Worm (Caenorhabditis elegans) whole organism, young adult: Measurements from ENCODE around the gene F40G9.12.

Source experiments
- B0019.2 ChIP-seq: fragments of 200-800 bp; sonication (Bioruptor generic); conservative IDR thresholded peaks from 2 replicates; pipeline ENCODE4 v1.3.6; 2022; ENCODE audit warnings: missing genetic modification reagents, missing genetic modification characterization, missing compliant biosample characterization
- F33H1.4 ChIP-seq: fragments of 200-800 bp; sonication (Bioruptor generic); IDR thresholded peaks from 2 replicates; pipeline ENCODE4 v1.3.6; 2022; ENCODE audit warnings: missing genetic modification reagents, missing genetic modification characterization, missing compliant biosample characterization
- F52B5.7 ChIP-seq: sonication (generic microtip); optimal IDR thresholded peaks from 2 replicates; lab custom pipeline; 2016; ENCODE audit warnings: mild to moderate bottlenecking, missing genetic modification characterization, missing compliant biosample characterization
- K11D2.4 ChIP-seq: fragments of 200-800 bp; sonication (Bioruptor generic); IDR thresholded peaks from 2 replicates; pipeline ENCODE4 v1.3.6; 2022; ENCODE audit warnings: missing genetic modification reagents, missing genetic modification characterization, missing compliant biosample characterization
- K12H6.12 ChIP-seq: fragments of 200-800 bp; sonication (Bioruptor generic); optimal IDR thresholded peaks from 2 replicates; lab custom pipeline; 2018; ENCODE audit warnings: mild to moderate bottlenecking, missing genetic modification characterization, missing compliant biosample characterization
- T07F8.4 ChIP-seq: sonication (generic microtip); optimal IDR thresholded peaks from 2 replicates; lab custom pipeline; 2016; ENCODE audit warnings: mild to moderate bottlenecking, missing genetic modification characterization, moderate library complexity, missing compliant biosample characterization
- Y67H2A.10 ChIP-seq: fragments of 200-800 bp; sonication (Bioruptor generic); conservative IDR thresholded peaks from 2 replicates; pipeline ENCODE4 v1.3.6; 2022; ENCODE audit warnings: missing genetic modification reagents, missing genetic modification characterization, missing compliant biosample characterization
- akir-1 ChIP-seq: fragments of 200-800 bp; sonication (Bioruptor generic); optimal IDR thresholded peaks from 2 replicates; lab custom pipeline; 2018; ENCODE audit warnings: mild to moderate bottlenecking, missing genetic modification characterization, moderate library complexity, missing compliant biosample characterization
- ama-1 ChIP-seq, 3 experiments: fragments of 150-350 bp in 1 of 3; sonication (generic microtip) in 2 of 3; optimal IDR thresholded peaks; 2 replicates each; lab custom pipeline; 2014 to 2018; ENCODE audit warnings: missing biosample characterization in 2 of 3, missing genetic modification characterization in 2 of 3, missing genetic modification reagents in 2 of 3
- athp-1 ChIP-seq: sonication (generic microtip); optimal IDR thresholded peaks from 2 replicates; lab custom pipeline; 2017; ENCODE audit warnings: mild to moderate bottlenecking, missing genetic modification characterization, missing compliant biosample characterization
- bed-1 ChIP-seq: fragments of 200-800 bp; sonication (Bioruptor generic); IDR thresholded peaks from 2 replicates; pipeline ENCODE4 v1.3.6; 2022; ENCODE audit warnings: missing genetic modification reagents, missing genetic modification characterization, missing compliant biosample characterization
- bed-2 ChIP-seq: fragments of 200-800 bp; sonication (Bioruptor generic); IDR thresholded peaks from 2 replicates; pipeline ENCODE4 v1.3.6; 2022; ENCODE audit warnings: missing genetic modification reagents, missing genetic modification characterization, missing compliant biosample characterization
- cebp-1 ChIP-seq, 2 experiments: fragments of 200-800 bp in 1 of 2; sonication (Bioruptor generic) in 1 of 2; sonication (generic microtip) in 1 of 2; IDR thresholded peaks in 1 of 2; optimal IDR thresholded peaks in 1 of 2; 2 replicates each; pipeline versions ENCODE4 v1.3.6 to Lab custom; 2017 to 2022; ENCODE audit warnings: missing compliant biosample characterization in 2 of 2, missing genetic modification characterization in 2 of 2, mild to moderate bottlenecking in 1 of 2, missing genetic modification reagents in 1 of 2, moderate library complexity in 1 of 2
- ceh-58 ChIP-seq: fragments of 200-800 bp; sonication (Bioruptor generic); IDR thresholded peaks from 2 replicates; pipeline ENCODE4 v1.3.6; 2022; ENCODE audit warnings: missing genetic modification characterization, missing compliant biosample characterization
- efl-1 ChIP-seq: fragments of 150-350 bp; optimal IDR thresholded peaks from 2 replicates; lab custom pipeline; 2014; ENCODE audit warnings: missing biosample characterization, missing genetic modification reagents, missing genetic modification characterization
- hlh-26 ChIP-seq: fragments of 200-800 bp; sonication (Bioruptor generic); conservative IDR thresholded peaks from 2 replicates; pipeline ENCODE4 v1.3.6; 2022; ENCODE audit warnings: missing genetic modification reagents, missing genetic modification characterization, missing compliant biosample characterization
- lin-35 ChIP-seq, 3 experiments: fragments of 150-350 bp in 2 of 3; sonication (generic microtip) in 1 of 3; optimal IDR thresholded peaks; 2 replicates each; lab custom pipeline; 2014 to 2018; ENCODE audit warnings: missing biosample characterization in 3 of 3, missing genetic modification characterization in 3 of 3, missing genetic modification reagents in 3 of 3
- lir-1 ChIP-seq: fragments of 200-800 bp; sonication (Bioruptor generic); conservative IDR thresholded peaks from 2 replicates; pipeline ENCODE4 v1.3.6; 2022; ENCODE audit warnings: missing genetic modification reagents, missing genetic modification characterization, missing compliant biosample characterization
- lsl-1 ChIP-seq: fragments of 200-800 bp; sonication (Bioruptor generic); optimal IDR thresholded peaks from 2 replicates; lab custom pipeline; 2018; ENCODE audit warnings: mild to moderate bottlenecking, missing genetic modification characterization, moderate library complexity, missing compliant biosample characterization
- madf-10 ChIP-seq: sonication (generic microtip); optimal IDR thresholded peaks from 2 replicates; lab custom pipeline; 2016; ENCODE audit warnings: mild to moderate bottlenecking, missing genetic modification characterization, missing compliant biosample characterization
- madf-6 ChIP-seq: fragments of 200-800 bp; sonication (Bioruptor generic); IDR thresholded peaks from 2 replicates; pipeline ENCODE4 v1.3.6; 2022; ENCODE audit warnings: missing genetic modification reagents, missing genetic modification characterization, missing compliant biosample characterization
- madf-8 ChIP-seq: fragments of 200-800 bp; sonication (Bioruptor generic); conservative IDR thresholded peaks from 2 replicates; pipeline ENCODE4 v1.3.6; 2022; ENCODE audit warnings: missing genetic modification reagents, missing genetic modification characterization, missing compliant biosample characterization
- mcd-1 ChIP-seq: fragments of 200-800 bp; sonication (Bioruptor generic); IDR thresholded peaks from 2 replicates; pipeline ENCODE4 v1.3.6; 2022; ENCODE audit warnings: missing genetic modification reagents, missing genetic modification characterization, missing compliant biosample characterization
- mel-28 ChIP-seq: sonication (generic microtip); optimal IDR thresholded peaks from 2 replicates; lab custom pipeline; 2016; ENCODE audit warnings: borderline replicate concordance, mild to moderate bottlenecking, missing genetic modification characterization, missing compliant biosample characterization
- mxl-1 ChIP-seq: sonication (generic microtip); optimal IDR thresholded peaks from 2 replicates; lab custom pipeline; 2016; ENCODE audit warnings: missing genetic modification characterization, missing compliant biosample characterization
- nhr-80 ChIP-seq: sonication (generic microtip); optimal IDR thresholded peaks from 2 replicates; lab custom pipeline; 2016; ENCODE audit warnings: missing genetic modification characterization, missing compliant biosample characterization
- pbrm-1 ChIP-seq: fragments of 200-800 bp; sonication (Bioruptor generic); IDR thresholded peaks from 2 replicates; pipeline ENCODE4 v1.3.6; 2022; ENCODE audit warnings: missing genetic modification reagents, missing genetic modification characterization, missing compliant biosample characterization
- repo-1 ChIP-seq: sonication (generic microtip); optimal IDR thresholded peaks from 2 replicates; lab custom pipeline; 2017; ENCODE audit warnings: mild to moderate bottlenecking, missing genetic modification characterization, missing compliant biosample characterization
- sdz-38 ChIP-seq: sonication (generic microtip); optimal IDR thresholded peaks from 2 replicates; lab custom pipeline; 2016; ENCODE audit warnings: missing genotype, missing genetic modification characterization, missing compliant biosample characterization
- snpc-1.1 ChIP-seq: sonication (generic microtip); optimal IDR thresholded peaks from 2 replicates; lab custom pipeline; 2017; ENCODE audit warnings: missing genetic modification characterization, mild to moderate bottlenecking, missing compliant biosample characterization, antibody characterized with exemption, moderate library complexity, missing genotype, missing genetic modification reagents; ENCODE audit not compliant: insufficient read depth
- tlf-1 ChIP-seq: fragments of 200-800 bp; sonication (Bioruptor generic); optimal IDR thresholded peaks from 2 replicates; lab custom pipeline; 2018; ENCODE audit warnings: mild to moderate bottlenecking, missing genetic modification characterization, missing compliant biosample characterization
- xnd-1 ChIP-seq: sonication (generic microtip); optimal IDR thresholded peaks from 2 replicates; lab custom pipeline; 2016; ENCODE audit warnings: missing genotype, missing genetic modification reagents, missing genetic modification characterization, missing compliant biosample characterization
- zfh-2 ChIP-seq: fragments of 200-800 bp; sonication (Bioruptor generic); conservative IDR thresholded peaks from 2 replicates; pipeline ENCODE4 v1.3.6; 2022; ENCODE audit warnings: missing genetic modification reagents, missing genetic modification characterization, missing compliant biosample characterization
- zim-3 ChIP-seq: sonication (generic microtip); optimal IDR thresholded peaks from 2 replicates; lab custom pipeline; 2017; ENCODE audit warnings: mild to moderate bottlenecking, missing genetic modification characterization, moderate library complexity, missing compliant biosample characterization
- ztf-6 ChIP-seq: fragments of 200-800 bp; sonication (Bioruptor generic); IDR thresholded peaks from 2 replicates; pipeline ENCODE4 v1.3.6; 2022; ENCODE audit warnings: missing genetic modification reagents, missing genetic modification characterization, missing compliant biosample characterization

The F40G9.12 gene

DNA sequence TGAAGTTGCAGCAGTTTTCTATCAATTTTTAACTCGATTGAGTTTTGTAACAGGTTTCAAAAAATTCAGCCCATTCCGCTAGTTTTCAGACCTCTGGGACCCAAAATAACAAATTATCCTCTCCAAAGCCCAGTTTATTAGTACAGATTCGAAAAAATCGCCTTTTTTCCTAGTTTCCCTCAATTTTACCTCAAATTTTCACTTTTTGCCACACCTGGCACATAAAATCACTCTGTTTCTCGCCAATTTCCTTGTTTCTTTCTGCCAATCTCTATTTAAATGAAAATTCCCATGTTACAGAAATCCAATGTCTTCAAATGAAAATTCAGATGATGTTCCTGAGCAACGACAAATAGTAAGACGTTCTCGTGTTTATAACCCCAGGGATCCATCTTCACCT lies 39.5 kb upstream of the F40G9.12 start, which contains the start of gene pals-22:
pals-22 (plus strand) TSS at position 301 of the 400 bp plus-strand sequence.
- TF ChIP-seq akir-1 (GFP tag; lab: Kevin White, UChicago) (no peak), ceh-58 (GFP tag; lab: Robert Waterston, UW) (no peak), athp-1 (tag; lab: Kevin White, UChicago) (no peak), B0019.2 (no peak), nhr-80 (tag; lab: Kevin White, UChicago) (no peak), hlh-26 (GFP tag; lab: Robert Waterston, UW) (no peak), sdz-38 (tag; lab: Kevin White, UChicago) (no peak), madf-6 (no peak), xnd-1 (tag; lab: Kevin White, UChicago) (no peak), K11D2.4 (no peak), snpc-1.1 (tag; lab: Kevin White, UChicago) (no peak), zfh-2 (GFP tag; lab: Robert Waterston, UW) (no peak)
- TF ChIP-seq, all 124 proteins: peak for 0

- TF ChIP-seq ama-1 (optimal IDR thresholded peaks at IDR 0.05; lab: Kevin White, UChicago) (no peak), ama-1 (GFP tag; optimal IDR thresholded peaks at IDR 0.05; lab: Kevin White, UChicago) (no peak), lir-1 (GFP tag; lab: Robert Waterston, UW) (no peak), madf-10 (tag; lab: Kevin White, UChicago) (no peak), ceh-58 (GFP tag; lab: Robert Waterston, UW) (no peak)
Measured at ce11 chrIII:134194-134593, 37.5 kb upstream of the F40G9.12 start, which contains the start of gene pals-25. Gene pals-25, plus strand, starts transcription at chrIII:134494.

DNA sequence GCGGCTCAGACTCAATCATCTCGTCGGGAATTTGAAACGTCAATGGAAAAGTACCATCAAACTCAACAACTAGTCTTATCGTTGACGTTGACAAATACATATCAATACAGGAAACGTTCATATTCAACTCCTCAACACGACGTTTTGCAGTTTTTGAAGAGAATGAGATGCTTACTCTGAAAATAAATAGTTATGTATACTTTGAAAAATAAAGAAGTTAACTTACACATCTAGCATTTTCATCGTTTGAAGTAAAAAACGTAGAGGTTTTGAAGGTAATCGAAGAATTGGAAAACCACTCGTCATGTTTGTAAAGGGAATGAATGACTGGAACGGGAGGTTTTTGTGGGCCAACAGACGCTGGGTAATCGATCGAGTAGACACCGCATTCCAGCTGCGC lies 30.7 kb upstream of the F40G9.12 start, which contains the start of gene fbxb-81:
fbxb-81 (minus strand) TSS at position 314 of the 400 bp plus-strand sequence.
- TF ChIP-seq cebp-1 (GFP tag; IDR thresholded peaks at IDR 0.05; lab: Robert Waterston, UW): no peak
- TF ChIP-seq cebp-1 (tag; optimal IDR thresholded peaks at IDR 0.05; lab: Kevin White, UChicago): no peak
- no peak for TF ChIP-seq lin-35 (GFP tag; optimal IDR thresholded peaks at IDR 0.05; lab: Kevin White, UChicago)
- no peak for TF ChIP-seq bed-2 (GFP tag; lab: Robert Waterston, UW)
- no peak for TF ChIP-seq lsl-1 (GFP tag; lab: Kevin White, UChicago)
- no peak for TF ChIP-seq K12H6.12 (tag; lab: Kevin White, UChicago)
- TF ChIP-seq zim-3 (tag; lab: Kevin White, UChicago): no peak
- no peak for TF ChIP-seq F33H1.4 (GFP tag; lab: Robert Waterston, UW)
- TF ChIP-seq tlf-1: no peak
- TF ChIP-seq bed-1 (GFP tag; lab: Robert Waterston, UW): no peak
- TF ChIP-seq K11D2.4: no peak
- TF ChIP-seq F52B5.7 (tag; lab: Kevin White, UChicago): no peak
- no peak for TF ChIP-seq Y67H2A.10
- TF ChIP-seq efl-1: no peak
- no peak for TF ChIP-seq mel-28 (tag; lab: Kevin White, UChicago)
- TF ChIP-seq B0019.2: no peak
- no peak for TF ChIP-seq madf-8 (GFP tag; lab: Robert Waterston, UW)
- TF ChIP-seq repo-1: no peak
- TF ChIP-seq pbrm-1 (GFP tag; lab: Robert Waterston, UW): no peak
- no peak for TF ChIP-seq mcd-1 (GFP tag; lab: Robert Waterston, UW)
- TF ChIP-seq, all 124 proteins: peak for 0

- TF ChIP-seq ztf-6 (GFP tag; lab: Robert Waterston, UW) (no peak), T07F8.4 (no peak), bed-2 (GFP tag; lab: Robert Waterston, UW) (no peak), mxl-1 (tag; lab: Kevin White, UChicago) (no peak), Y67H2A.10 (no peak)
Measured at ce11 chrIII:143121-143520, 28.5 kb upstream of the F40G9.12 start, which contains the start of gene fbxb-82. Gene fbxb-82, minus strand, starts transcription at chrIII:143221.
